Worm (Caenorhabditis elegans) whole organism, young adult: ENCODE data around the gene spe-19.
A peak's percentile ranks its signal among the peaks of the same experiment; 100 is the strongest.

Experiments
- B0261.1 ChIP-seq: sonication (generic microtip); optimal IDR thresholded peaks from 2 replicates; lab custom pipeline; 2016; ENCODE audit warnings: mild to moderate bottlenecking, missing genetic modification characterization, moderate library complexity, missing compliant biosample characterization
- D2030.7 ChIP-seq: fragments of 200-800 bp; sonication (Bioruptor generic); IDR thresholded peaks from 2 replicates; pipeline ENCODE4 v1.3.6; 2022; ENCODE audit warnings: missing genetic modification reagents, missing genetic modification characterization, missing compliant biosample characterization
- F33H1.4 ChIP-seq: fragments of 200-800 bp; sonication (Bioruptor generic); IDR thresholded peaks from 2 replicates; pipeline ENCODE4 v1.3.6; 2022; ENCODE audit warnings: missing genetic modification reagents, missing genetic modification characterization, missing compliant biosample characterization
- F49E8.2 ChIP-seq: sonication (generic microtip); optimal IDR thresholded peaks from 3 replicates; lab custom pipeline; 2017; ENCODE audit warnings: missing genetic modification characterization, mild to moderate bottlenecking, missing compliant biosample characterization, antibody characterized with exemption, moderate library complexity; ENCODE audit not compliant: insufficient read depth
- T07F8.4 ChIP-seq: sonication (generic microtip); optimal IDR thresholded peaks from 2 replicates; lab custom pipeline; 2016; ENCODE audit warnings: mild to moderate bottlenecking, missing genetic modification characterization, moderate library complexity, missing compliant biosample characterization
- Y53F4B.3 ChIP-seq: fragments of 200-800 bp; sonication (Bioruptor generic); IDR thresholded peaks from 2 replicates; pipeline ENCODE4 v1.3.6; 2022; ENCODE audit warnings: missing genetic modification reagents, missing genetic modification characterization, missing compliant biosample characterization
- Y56A3A.18 ChIP-seq: fragments of 200-800 bp; sonication (Bioruptor generic); IDR thresholded peaks from 2 replicates; pipeline ENCODE4 v1.3.6; 2022; ENCODE audit warnings: missing genetic modification reagents, missing genetic modification characterization, missing compliant biosample characterization
- Y67H2A.10 ChIP-seq: fragments of 200-800 bp; sonication (Bioruptor generic); conservative IDR thresholded peaks from 2 replicates; pipeline ENCODE4 v1.3.6; 2022; ENCODE audit warnings: missing genetic modification reagents, missing genetic modification characterization, missing compliant biosample characterization
- Y95B8A.8 ChIP-seq: fragments of 200-800 bp; sonication (Bioruptor generic); IDR thresholded peaks from 2 replicates; pipeline ENCODE4 v1.3.6; 2022; ENCODE audit warnings: missing genetic modification reagents, missing genetic modification characterization, missing compliant biosample characterization
- ama-1 ChIP-seq, 3 experiments: fragments of 150-350 bp in 1 of 3; sonication (generic microtip) in 2 of 3; optimal IDR thresholded peaks; 2 replicates each; lab custom pipeline; 2014 to 2018; ENCODE audit warnings: missing biosample characterization in 2 of 3, missing genetic modification characterization in 2 of 3, missing genetic modification reagents in 2 of 3
- ceh-27 ChIP-seq: fragments of 200-800 bp; sonication (Bioruptor generic); optimal IDR thresholded peaks from 2 replicates; lab custom pipeline; 2018; ENCODE audit warnings: mild to moderate bottlenecking, missing genetic modification characterization, moderate library complexity, missing compliant biosample characterization
- egrh-3 ChIP-seq: fragments of 200-800 bp; sonication (Bioruptor generic); IDR thresholded peaks from 2 replicates; pipeline ENCODE4 v1.3.6; 2022; ENCODE audit warnings: missing genetic modification reagents, missing genetic modification characterization, missing compliant biosample characterization
- him-1 ChIP-seq: sonication (generic microtip); optimal IDR thresholded peaks from 2 replicates; lab custom pipeline; 2016; ENCODE audit warnings: missing genotype, missing genetic modification reagents, missing genetic modification characterization, missing compliant biosample characterization
- hmg-1.2 ChIP-seq: fragments of 200-800 bp; sonication (Bioruptor generic); IDR thresholded peaks from 2 replicates; pipeline ENCODE4 v1.3.6; 2022; ENCODE audit warnings: missing genetic modification reagents, missing genetic modification characterization, missing compliant biosample characterization
- let-526 ChIP-seq: fragments of 200-800 bp; sonication (Bioruptor generic); IDR thresholded peaks from 2 replicates; pipeline ENCODE4 v1.3.6; 2022; ENCODE audit warnings: missing genetic modification reagents, missing genetic modification characterization, missing compliant biosample characterization
- lsy-27 ChIP-seq: sonication (generic microtip); optimal IDR thresholded peaks from 2 replicates; lab custom pipeline; 2017; ENCODE audit warnings: missing genetic modification characterization, mild to moderate bottlenecking, missing compliant biosample characterization, antibody characterized with exemption, missing genotype, borderline replicate concordance; ENCODE audit not compliant: insufficient read depth
- madf-3 ChIP-seq: fragments of 200-800 bp; sonication (Bioruptor generic); IDR thresholded peaks from 2 replicates; pipeline ENCODE4 v1.3.6; 2022; ENCODE audit warnings: missing genetic modification reagents, missing genetic modification characterization, missing compliant biosample characterization
- nhr-120 ChIP-seq: fragments of 200-800 bp; sonication (Bioruptor generic); IDR thresholded peaks from 2 replicates; pipeline ENCODE4 v1.3.6; 2022; ENCODE audit warnings: missing genetic modification characterization, missing compliant biosample characterization
- nhr-27 ChIP-seq: fragments of 200-800 bp; sonication (Bioruptor generic); optimal IDR thresholded peaks from 2 replicates; lab custom pipeline; 2018; ENCODE audit warnings: mild to moderate bottlenecking, missing genetic modification characterization, moderate library complexity, missing compliant biosample characterization
- nhr-80 ChIP-seq: sonication (generic microtip); optimal IDR thresholded peaks from 2 replicates; lab custom pipeline; 2016; ENCODE audit warnings: missing genetic modification characterization, missing compliant biosample characterization
- rpc-1 ChIP-seq, 2 experiments: fragments of 150-350 bp in 1 of 2; sonication (generic microtip) in 1 of 2; optimal IDR thresholded peaks; 2 replicates each; lab custom pipeline; 2014 to 2018; ENCODE audit warnings: missing biosample characterization in 1 of 2, missing genetic modification characterization in 1 of 2, missing genetic modification reagents in 1 of 2, missing genotype in 1 of 2
- snpc-4 ChIP-seq, 5 experiments: fragments of 150-350 bp in 1 of 5; sonication (generic microtip) in 4 of 5; optimal IDR thresholded peaks; 2 replicates each; lab custom pipeline; 2014 to 2018; ENCODE audit warnings: missing genetic modification characterization in 5 of 5, missing biosample characterization in 3 of 5, antibody characterized with exemption in 2 of 5, mild to moderate bottlenecking in 2 of 5, missing compliant biosample characterization in 2 of 5, missing genotype in 2 of 5, moderate library complexity in 2 of 5, missing genetic modification reagents in 1 of 5
- sptf-2 ChIP-seq: fragments of 200-800 bp; sonication (Bioruptor generic); optimal IDR thresholded peaks from 2 replicates; lab custom pipeline; 2018; ENCODE audit warnings: mild to moderate bottlenecking, missing genetic modification characterization, missing compliant biosample characterization
- unc-62 ChIP-seq: fragments of 150-350 bp; optimal IDR thresholded peaks from 2 replicates; lab custom pipeline; 2014; ENCODE audit warnings: missing biosample characterization, missing genetic modification reagents, missing genetic modification characterization
- zim-3 ChIP-seq: sonication (generic microtip); optimal IDR thresholded peaks from 2 replicates; lab custom pipeline; 2017; ENCODE audit warnings: mild to moderate bottlenecking, missing genetic modification characterization, moderate library complexity, missing compliant biosample characterization
- ztf-25 ChIP-seq: fragments of 200-800 bp; sonication (Bioruptor generic); IDR thresholded peaks from 2 replicates; pipeline ENCODE4 v1.3.6; 2022; ENCODE audit warnings: missing genetic modification reagents, missing genetic modification characterization, missing compliant biosample characterization
- ztf-6 ChIP-seq: fragments of 200-800 bp; sonication (Bioruptor generic); IDR thresholded peaks from 2 replicates; pipeline ENCODE4 v1.3.6; 2022; ENCODE audit warnings: missing genetic modification reagents, missing genetic modification characterization, missing compliant biosample characterization

Gene spe-19

ce11 chrV:20074345-20074744, 27.1 kb upstream of the spe-19 start:
- TF ChIP-seq Y53F4B.3 (GFP tag; lab: Robert Waterston, UW) (no peak), nhr-80 (tag; lab: Kevin White, UChicago) (peak; percentile 24), unc-62 (GFP tag; lab: Kevin White, UChicago) (peak; percentile 73)

- TF ChIP-seq ztf-25 (GFP tag; lab: Robert Waterston, UW) (no peak), ceh-27 (GFP tag; lab: Kevin White, UChicago) (no peak), sptf-2 (GFP tag; lab: Kevin White, UChicago) (no peak), him-1 (tag; lab: Kevin White, UChicago) (no peak), snpc-4 (GFP tag; optimal IDR thresholded peaks at IDR 0.05; lab: Kevin White, UChicago) (no peak), snpc-4 (tag; optimal IDR thresholded peaks at IDR 0.05; lab: Kevin White, UChicago) (no peak), D2030.7 (GFP tag; lab: Robert Waterston, UW) (no peak), T07F8.4 (no peak), zim-3 (tag; lab: Kevin White, UChicago) (no peak), nhr-27 (tag; lab: Kevin White, UChicago) (no peak)
These were observed 21.2 kb upstream of the spe-19 start for ce11 chrV:20068389-20068788.

ce11 chrV:20067075-20067474, 19.9 kb upstream of the spe-19 start:
- no peak for TF ChIP-seq D2030.7 (GFP tag; lab: Robert Waterston, UW)
- no peak for TF ChIP-seq madf-3

- TF ChIP-seq Y56A3A.18 (GFP tag; lab: Robert Waterston, UW) = no peak
- TF ChIP-seq Y95B8A.8 = no peak
- no peak for TF ChIP-seq let-526 (GFP tag; lab: Robert Waterston, UW)
- TF ChIP-seq ztf-6 (GFP tag; lab: Robert Waterston, UW) = no peak
- TF ChIP-seq D2030.7 (GFP tag; lab: Robert Waterston, UW) = no peak
- TF ChIP-seq lsy-27 (tag; lab: Kevin White, UChicago) = no peak
- no peak for TF ChIP-seq Y67H2A.10
- TF ChIP-seq F49E8.2 (tag; lab: Kevin White, UChicago) = no peak
- no peak for TF ChIP-seq hmg-1.2
- TF ChIP-seq nhr-120 (GFP tag; lab: Robert Waterston, UW) = no peak
- no peak for TF ChIP-seq ama-1 (optimal IDR thresholded peaks at IDR 0.05; lab: Kevin White, UChicago)
- no peak for TF ChIP-seq ama-1 (GFP tag; optimal IDR thresholded peaks at IDR 0.05; lab: Kevin White, UChicago)
- TF ChIP-seq rpc-1 (optimal IDR thresholded peaks at IDR 0.05; lab: Kevin White, UChicago) = no peak
- no peak for TF ChIP-seq rpc-1 (tag; optimal IDR thresholded peaks at IDR 0.05; lab: Kevin White, UChicago)
- TF ChIP-seq, all 124 proteins: peak for 0
These were observed 17.9 kb upstream of the spe-19 start for ce11 chrV:20065096-20065495.

- no peak for TF ChIP-seq D2030.7 (GFP tag; lab: Robert Waterston, UW)
These were observed 16.9 kb upstream of the spe-19 start, which contains the start of gene ttx-1 for ce11 chrV:20064076-20064475. Gene ttx-1, minus strand, starts transcription at chrV:20064176.

- no peak for TF ChIP-seq F33H1.4 (GFP tag; lab: Robert Waterston, UW)
- TF ChIP-seq ceh-27 (GFP tag; lab: Kevin White, UChicago) = no peak
- TF ChIP-seq egrh-3 (GFP tag; lab: Robert Waterston, UW) = peak; percentile 37; the same call in 1 of the 2 replicates
- no peak for TF ChIP-seq B0261.1 (tag; lab: Kevin White, UChicago)
These were observed 14.3 kb upstream of the spe-19 start for ce11 chrV:20061498-20061897.
